Fruit fly (Drosophila melanogaster) whole organism, prepupa: ENCODE measurements around the gene slam.

Source experiments
- Blimp-1 ChIP-seq: fragments of 200-800 bp; sonication (Bioruptor generic); optimal IDR thresholded peaks from 3 replicates; lab custom pipeline; 2017; ENCODE audit warnings: missing biosample characterization, missing genetic modification characterization, mild to moderate bottlenecking, moderate library complexity, missing genetic modification reagents
- CG10631 ChIP-seq: fragments of 200-800 bp; sonication (Bioruptor generic); optimal IDR thresholded peaks from 2 replicates; lab custom pipeline; 2016; ENCODE audit warnings: missing biosample characterization, missing genetic modification characterization
- CG11294 ChIP-seq: fragments of 200-800 bp; sonication (Bioruptor generic); IDR thresholded peaks from 2 replicates; pipeline ENCODE4 v1.3.6; 2022; ENCODE audit warnings: missing biosample characterization, missing genetic modification characterization
- CG1621 ChIP-seq: fragments of 200-800 bp; sonication (Bioruptor generic); optimal IDR thresholded peaks from 3 replicates; lab custom pipeline; 2018; ENCODE audit warnings: missing biosample characterization, mild to moderate bottlenecking, missing genetic modification characterization
- CG16779 ChIP-seq: fragments of 200-800 bp; sonication (Bioruptor generic); optimal IDR thresholded peaks from 3 replicates; lab custom pipeline; 2017; ENCODE audit warnings: missing biosample characterization, mild to moderate bottlenecking, missing genetic modification characterization
- CG31627 ChIP-seq: fragments of 200-800 bp; sonication (Bioruptor generic); optimal IDR thresholded peaks from 3 replicates; lab custom pipeline; 2016; ENCODE audit warnings: missing biosample characterization, missing genetic modification characterization
- CG32006 ChIP-seq: fragments of 200-800 bp; sonication (Bioruptor generic); optimal IDR thresholded peaks from 3 replicates; lab custom pipeline; 2017; ENCODE audit warnings: missing biosample characterization, mild to moderate bottlenecking, missing genetic modification characterization
- CG34406 ChIP-seq: fragments of 200-800 bp; sonication (Bioruptor generic); optimal IDR thresholded peaks from 3 replicates; lab custom pipeline; 2016; ENCODE audit warnings: missing biosample characterization, missing genetic modification characterization
- CG3919 ChIP-seq: fragments of 200-800 bp; sonication (Bioruptor generic); optimal IDR thresholded peaks from 3 replicates; lab custom pipeline; 2016; ENCODE audit warnings: missing biosample characterization, missing genetic modification characterization
- CG4318 ChIP-seq: fragments of 200-800 bp; sonication (Bioruptor generic); optimal IDR thresholded peaks from 3 replicates; lab custom pipeline; 2017; ENCODE audit warnings: missing biosample characterization, mild to moderate bottlenecking, missing genetic modification characterization
- CG6163 ChIP-seq: fragments of 200-800 bp; sonication (Bioruptor generic); IDR thresholded peaks from 3 replicates; pipeline ENCODE4 v1.3.6; 2022; ENCODE audit warnings: missing biosample characterization, missing genetic modification characterization
- CG6276 ChIP-seq: fragments of 200-800 bp; sonication (Bioruptor generic); optimal IDR thresholded peaks from 2 replicates; lab custom pipeline; 2017; ENCODE audit warnings: missing biosample characterization, mild to moderate bottlenecking, missing genetic modification characterization
- CG6792 ChIP-seq: fragments of 200-800 bp; sonication (Bioruptor generic); optimal IDR thresholded peaks from 3 replicates; lab custom pipeline; 2016; ENCODE audit warnings: missing biosample characterization, missing genetic modification characterization
- CG6854 ChIP-seq: fragments of 200-800 bp; sonication (Bioruptor generic); optimal IDR thresholded peaks from 2 replicates; lab custom pipeline; 2017; ENCODE audit warnings: missing biosample characterization, mild to moderate bottlenecking, missing genetic modification characterization
- CG8119 ChIP-seq: fragments of 200-800 bp; sonication (Bioruptor generic); IDR thresholded peaks from 3 replicates; pipeline ENCODE4 v1.3.6; 2022; ENCODE audit warnings: missing biosample characterization, missing genetic modification characterization
- CG8632 ChIP-seq: fragments of 200-800 bp; sonication (Bioruptor generic); optimal IDR thresholded peaks from 3 replicates; lab custom pipeline; 2016; ENCODE audit warnings: missing biosample characterization, missing genetic modification characterization
- CG9139 ChIP-seq: fragments of 200-800 bp; sonication (Bioruptor generic); optimal IDR thresholded peaks from 3 replicates; lab custom pipeline; 2017; ENCODE audit warnings: missing biosample characterization, mild to moderate bottlenecking, missing genetic modification characterization
- Eip75B ChIP-seq: fragments of 200-800 bp; sonication (Bioruptor generic); optimal IDR thresholded peaks from 3 replicates; lab custom pipeline; 2016; ENCODE audit warnings: missing biosample characterization, missing genetic modification characterization
- Eip78C ChIP-seq: fragments of 200-800 bp; sonication (Bioruptor generic); peaks from one replicate; lab custom pipeline; 2016; ENCODE audit warnings: missing biosample characterization, missing genetic modification characterization
- Eip93F ChIP-seq: fragments of 200-800 bp; sonication (Bioruptor generic); optimal IDR thresholded peaks from 2 replicates; lab custom pipeline; 2016; ENCODE audit warnings: missing biosample characterization, mild to moderate bottlenecking, missing genetic modification characterization
- Ets21C ChIP-seq: fragments of 200-800 bp; sonication (Bioruptor generic); optimal IDR thresholded peaks from 3 replicates; lab custom pipeline; 2016; ENCODE audit warnings: missing biosample characterization, missing genetic modification characterization
- Ets96B ChIP-seq: fragments of 200-800 bp; optimal IDR thresholded peaks from 2 replicates; lab custom pipeline; 2019; ENCODE audit warnings: missing biosample characterization, mild to moderate bottlenecking, missing genetic modification characterization, moderate library complexity
- Gug ChIP-seq: fragments of 200-800 bp; sonication (Bioruptor generic); IDR thresholded peaks from 2 replicates; pipeline ENCODE4 v1.3.6; 2022; ENCODE audit warnings: missing biosample characterization, missing genetic modification characterization
- Hr38 ChIP-seq: sonication (Bioruptor generic); optimal IDR thresholded peaks from 2 replicates; lab custom pipeline; 2016; ENCODE audit warnings: missing biosample characterization, missing genetic modification characterization
- Lpt ChIP-seq: fragments of 200-800 bp; sonication (Bioruptor generic); optimal IDR thresholded peaks from 3 replicates; lab custom pipeline; 2016; ENCODE audit warnings: missing biosample characterization, missing genetic modification characterization
- Met ChIP-seq: fragments of 200-800 bp; sonication (Bioruptor generic); optimal IDR thresholded peaks from 3 replicates; lab custom pipeline; 2016; ENCODE audit warnings: missing biosample characterization, missing genetic modification characterization
- OdsH ChIP-seq: fragments of 200-800 bp; sonication (Bioruptor generic); optimal IDR thresholded peaks from 3 replicates; lab custom pipeline; 2016; ENCODE audit warnings: missing biosample characterization, missing genetic modification characterization
- Sox14 ChIP-seq: fragments of 200-800 bp; sonication (Bioruptor generic); optimal IDR thresholded peaks from 3 replicates; lab custom pipeline; 2016; ENCODE audit warnings: missing biosample characterization, missing genetic modification characterization
- acj6 ChIP-seq: fragments of 200-800 bp; sonication (Bioruptor generic); optimal IDR thresholded peaks from 3 replicates; lab custom pipeline; 2016; ENCODE audit warnings: missing biosample characterization, missing genetic modification characterization
- cyc ChIP-seq: fragments of 200-800 bp; sonication (Bioruptor generic); optimal IDR thresholded peaks from 3 replicates; lab custom pipeline; 2016; ENCODE audit warnings: missing biosample characterization, missing genetic modification characterization
- dsx ChIP-seq: fragments of 200-800 bp; optimal IDR thresholded peaks from 3 replicates; lab custom pipeline; 2019; ENCODE audit warnings: missing biosample characterization, mild to moderate bottlenecking, missing genetic modification characterization, moderate library complexity; ENCODE audit not compliant: poor library complexity, severe bottlenecking
- eg ChIP-seq: fragments of 200-800 bp; sonication (Bioruptor generic); IDR thresholded peaks from 3 replicates; pipeline ENCODE4 v1.3.6; 2022; ENCODE audit warnings: missing biosample characterization, missing genetic modification characterization
- fd59A ChIP-seq: fragments of 200-800 bp; sonication (Bioruptor generic); optimal IDR thresholded peaks from 2 replicates; lab custom pipeline; 2017; ENCODE audit warnings: missing biosample characterization, mild to moderate bottlenecking, missing genetic modification characterization, missing genetic modification reagents
- fd85E ChIP-seq: fragments of 200-800 bp; sonication (Bioruptor generic); optimal IDR thresholded peaks from 3 replicates; lab custom pipeline; 2016; ENCODE audit warnings: missing biosample characterization, missing genetic modification characterization
- fkh ChIP-seq: fragments of 200-800 bp; sonication (Bioruptor generic); optimal IDR thresholded peaks from 3 replicates; lab custom pipeline; 2017; ENCODE audit warnings: missing biosample characterization, mild to moderate bottlenecking, missing genetic modification characterization, moderate library complexity
- lz ChIP-seq: fragments of 200-800 bp; sonication (Bioruptor generic); optimal IDR thresholded peaks from 3 replicates; lab custom pipeline; 2016; ENCODE audit warnings: missing biosample characterization, missing genetic modification characterization
- pdm3 ChIP-seq: fragments of 200-800 bp; sonication (Bioruptor generic); optimal IDR thresholded peaks from 3 replicates; lab custom pipeline; 2016; ENCODE audit warnings: missing biosample characterization, missing genetic modification characterization
- salr ChIP-seq, 2 experiments: fragments of 200-800 bp; sonication (Bioruptor generic); optimal IDR thresholded peaks; 3 replicates each; lab custom pipeline; 2016 to 2018; ENCODE audit warnings: missing biosample characterization in 2 of 2, missing genetic modification characterization in 2 of 2, mild to moderate bottlenecking in 1 of 2
- spab ChIP-seq: fragments of 200-800 bp; sonication (Bioruptor generic); optimal IDR thresholded peaks from 2 replicates; lab custom pipeline; 2017; ENCODE audit warnings: missing biosample characterization, mild to moderate bottlenecking, missing genetic modification characterization, missing genetic modification reagents
- ss ChIP-seq, 2 experiments: fragments of 200-800 bp; sonication (Bioruptor generic); optimal IDR thresholded peaks; 2 replicates in 1 of 2; 3 replicates in 1 of 2; lab custom pipeline; 2017 to 2018; ENCODE audit warnings: mild to moderate bottlenecking in 2 of 2, missing biosample characterization in 2 of 2, missing genetic modification characterization in 2 of 2, moderate library complexity in 1 of 2
- svp ChIP-seq: fragments of 200-800 bp; sonication (Bioruptor generic); peaks from one replicate; lab custom pipeline; 2016; ENCODE audit warnings: missing biosample characterization, missing genetic modification characterization
- topi ChIP-seq: fragments of 200-800 bp; sonication (Bioruptor generic); optimal IDR thresholded peaks from 3 replicates; lab custom pipeline; 2016; ENCODE audit warnings: missing biosample characterization, missing genetic modification characterization

Gene slam

dm6 chr2L:6372088-6372487, at the start of gene slam:
Gene slam, plus strand, starts transcription at chr2L:6372388.
- TF ChIP-seq CG9139 (GFP tag; lab: Kevin White, UChicago) (no peak), CG8632 (GFP tag; lab: Kevin White, UChicago) (no peak), acj6 (GFP tag; lab: Kevin White, UChicago) (no peak), CG16779 (tag; lab: Kevin White, UChicago) (no peak), CG10631 (GFP tag; lab: Kevin White, UChicago) (no peak), pdm3 (no peak), salr (GFP tag; optimal IDR thresholded peaks at IDR 0.05; lab: Kevin White, UChicago) (no peak), spab (GFP tag; lab: Kevin White, UChicago) (no peak), fd85E (GFP tag; lab: Kevin White, UChicago) (no peak), OdsH (GFP tag; lab: Kevin White, UChicago) (no peak), CG32006 (GFP tag; lab: Kevin White, UChicago) (no peak), Eip75B (GFP tag; lab: Kevin White, UChicago) (no peak), CG4318 (GFP tag; lab: Kevin White, UChicago) (no peak), Ets96B (tag; lab: Kevin White, UChicago) (no peak), CG34406 (GFP tag; lab: Kevin White, UChicago) (no peak), Blimp-1 (GFP tag; lab: Kevin White, UChicago) (no peak), Eip93F (GFP tag; lab: Kevin White, UChicago) (no peak)
- TF ChIP-seq, all 60 proteins: peak for 0

- TF ChIP-seq fd85E (GFP tag; lab: Kevin White, UChicago): no peak
- TF ChIP-seq cyc (GFP tag; lab: Kevin White, UChicago): peak; percentile 45
- TF ChIP-seq lz (GFP tag; lab: Kevin White, UChicago): peak; percentile 30
- TF ChIP-seq acj6 (GFP tag; lab: Kevin White, UChicago): peak; percentile 5
- no peak for TF ChIP-seq CG34406 (GFP tag; lab: Kevin White, UChicago)
- no peak for TF ChIP-seq CG6276
- peak; percentile 27 for TF ChIP-seq Sox14
- TF ChIP-seq CG6854 (GFP tag; lab: Kevin White, UChicago): no peak
- TF ChIP-seq Eip75B (GFP tag; lab: Kevin White, UChicago): peak; percentile 30
- TF ChIP-seq Eip93F (GFP tag; lab: Kevin White, UChicago): no peak
- TF ChIP-seq CG31627: peak; percentile 40
- peak; percentile 55 for TF ChIP-seq Eip78C
- TF ChIP-seq CG6163 (GFP tag; lab: Robert Waterston, UW): no peak
- peak; percentile 10 for TF ChIP-seq OdsH (GFP tag; lab: Kevin White, UChicago)
- TF ChIP-seq Met (GFP tag; lab: Kevin White, UChicago): peak; percentile 38
Measured at dm6 chr2L:6323536-6324385, 48.4 kb upstream of the slam start, which contains the start of gene PDZ-GEF. Gene PDZ-GEF, plus strand, starts transcription at chr2L:6323767.

- TF ChIP-seq CG6276 (peak; percentile 96), acj6 (GFP tag; lab: Kevin White, UChicago) (no peak), Eip78C (no peak), lz (GFP tag; lab: Kevin White, UChicago) (no peak), ss (GFP tag; optimal IDR thresholded peaks at IDR 0.05; lab: Kevin White, UChicago) (peak; percentile 87 to 91), CG10631 (GFP tag; lab: Kevin White, UChicago) (no peak), dsx (no peak), CG1621 (tag; lab: Kevin White, UChicago) (no peak), Met (GFP tag; lab: Kevin White, UChicago) (no peak), Gug (GFP tag; lab: Robert Waterston, UW) (peak; percentile 79), Sox14 (peak; percentile 30), CG6854 (GFP tag; lab: Kevin White, UChicago) (peak; percentile 62), spab (GFP tag; lab: Kevin White, UChicago) (no peak), svp (GFP tag; lab: Kevin White, UChicago) (no peak), fkh (GFP tag; lab: Kevin White, UChicago) (no peak), Hr38 (GFP tag; lab: Kevin White, UChicago) (no peak), eg (GFP tag; lab: Robert Waterston, UW) (peak; percentile 98), CG9139 (GFP tag; lab: Kevin White, UChicago) (no peak), salr (GFP tag; optimal IDR thresholded peaks at IDR 0.05; lab: Kevin White, UChicago) (peak in 1 of 2 experiments; percentile 43), Ets96B (tag; lab: Kevin White, UChicago) (peak; percentile 82), Ets21C (GFP tag; lab: Kevin White, UChicago) (no peak), CG11294 (GFP tag; lab: Robert Waterston, UW) (peak; percentile 65; the same call in 1 of the 2 replicates), Lpt (GFP tag; lab: Kevin White, UChicago) (peak; percentile 72), CG4318 (GFP tag; lab: Kevin White, UChicago) (no peak), CG6792 (no peak), fd59A (GFP tag; lab: Kevin White, UChicago) (peak; percentile 22), CG8119 (peak; percentile 85), topi (no peak), CG3919 (no peak), CG8632 (GFP tag; lab: Kevin White, UChicago) (no peak), pdm3 (no peak)
Measured at dm6 chr2L:6324386-6324744, 47.8 kb upstream of the slam start.
